Worm (Caenorhabditis elegans) whole organism, L4 larva: Measurements from ENCODE around the gene T24B8.7.
A peak's percentile ranks its signal among the peaks of the same experiment; 100 is the strongest.

Source experiments
- ces-1 ChIP-seq: fragments of 150-350 bp; sonication (generic microtip); optimal IDR thresholded peaks from 4 replicates; lab custom pipeline; 2014; ENCODE audit warnings: missing biosample characterization, missing genetic modification reagents, missing genetic modification characterization
- dpl-1 ChIP-seq: fragments of 150-350 bp; optimal IDR thresholded peaks from 2 replicates; lab custom pipeline; 2014; ENCODE audit warnings: missing biosample characterization, missing genetic modification reagents, missing genetic modification characterization
- hlh-11 ChIP-seq: fragments of 200-800 bp; sonication (Bioruptor generic); optimal IDR thresholded peaks from 2 replicates; lab custom pipeline; 2018; ENCODE audit warnings: mild to moderate bottlenecking, missing genetic modification characterization, missing compliant biosample characterization
- pqm-1 ChIP-seq: sonication (generic microtip); optimal IDR thresholded peaks from 2 replicates; lab custom pipeline; 2017; ENCODE audit warnings: missing biosample characterization, missing genetic modification characterization
- unc-130 ChIP-seq: sonication (generic microtip); optimal IDR thresholded peaks from 2 replicates; lab custom pipeline; 2016; ENCODE audit warnings: missing genetic modification reagents, missing genetic modification characterization, missing compliant biosample characterization
- ztf-11 ChIP-seq: fragments of 150-350 bp; optimal IDR thresholded peaks from 2 replicates; lab custom pipeline; 2014; ENCODE audit warnings: missing biosample characterization, missing genetic modification characterization

- TF ChIP-seq dpl-1 (GFP tag; lab: Kevin White, UChicago) (peak; percentile 29), ztf-11 (tag; lab: Kevin White, UChicago) (no peak), ces-1 (GFP tag; lab: Kevin White, UChicago) (no peak), unc-130 (GFP tag; lab: Kevin White, UChicago) (no peak), pqm-1 (tag; lab: Kevin White, UChicago) (no peak), hlh-11 (no peak)
Observed at ce11 chrII:8997479-8997878, 56.0 kb downstream of the T24B8.7 start, which contains the start of the genes F44G4.3 and tdp-1.
